Fruit fly (Drosophila melanogaster): ENCODE data around the gene Fer1.

The Fer1 gene

dm6 chr3R:7093592-7093991 lies 42.4 kb upstream of the Fer1 start (continued):
- TF ChIP-seq CG17328 (GFP tag; IDR thresholded peaks at IDR 0.05) (no peak), hth (optimal IDR thresholded peaks at IDR 0.05) (no peak), ara (GFP tag; IDR thresholded peaks at IDR 0.05) (peak; percentile 19; the same call in 1 of the 2 replicates), Scr (GFP tag; IDR thresholded peaks at IDR 0.05; ENCODE audit: partially characterized antibody) (peak; percentile 45), emc (GFP tag; optimal IDR thresholded peaks at IDR 0.05) (no peak), oc (tag; optimal IDR thresholded peaks at IDR 0.05) (no peak), bbx (GFP tag; IDR thresholded peaks at IDR 0.05; ENCODE audit: partially characterized antibody) (no peak), Deaf1 (tag; optimal IDR thresholded peaks at IDR 0.05) (no peak), knrl (GFP tag; IDR thresholded peaks at IDR 0.05; ENCODE audit: partially characterized antibody) (no peak), Rfx (GFP tag; IDR thresholded peaks at IDR 0.05) (peak; percentile 43; the same call in 1 of the 2 replicates), Bteb2 (GFP tag; optimal IDR thresholded peaks at IDR 0.05) (no peak), CG12942 (GFP tag; optimal IDR thresholded peaks at IDR 0.05) (no peak), exex (tag; optimal IDR thresholded peaks at IDR 0.05) (no peak), en (GFP tag; optimal IDR thresholded peaks at IDR 0.05) (no peak), nerfin-2 (GFP tag; IDR thresholded peaks at IDR 0.05; ENCODE audit: partially characterized antibody) (no peak), ap (GFP tag; IDR thresholded peaks at IDR 0.05) (no peak), bab2 (GFP tag; optimal IDR thresholded peaks at IDR 0.05) (no peak), CG18262 (tag; optimal IDR thresholded peaks at IDR 0.05) (peak; percentile 28), da (GFP tag; optimal IDR thresholded peaks at IDR 0.05) (no peak), esg (GFP tag; conservative IDR thresholded peaks at IDR 0.05) (peak; percentile 25; the same call in 1 of the 2 replicates), prd (optimal IDR thresholded peaks at IDR 0.05) (no peak), prd (GFP tag; IDR thresholded peaks at IDR 0.05) (no peak), zen2 (GFP tag; IDR thresholded peaks at IDR 0.05; ENCODE audit: partially characterized antibody) (no peak), kah (GFP tag; optimal IDR thresholded peaks at IDR 0.05) (no peak), CG10366 (GFP tag; IDR thresholded peaks at IDR 0.05) (peak; percentile 16; the same call in 1 of the 2 replicates), CG32772 (GFP tag; IDR thresholded peaks at IDR 0.05) (no peak), Sry-δ (GFP tag; optimal IDR thresholded peaks at IDR 0.05) (peak; percentile 60), CG7271 (tag; optimal IDR thresholded peaks at IDR 0.05) (no peak), jing (GFP tag; optimal IDR thresholded peaks at IDR 0.05) (no peak), CG9932 (GFP tag; IDR thresholded peaks at IDR 0.05) (peak; percentile 60; the same call in 1 of the 2 replicates), NfI (GFP tag; optimal IDR thresholded peaks at IDR 0.05) (no peak), insv (GFP tag; optimal IDR thresholded peaks at IDR 0.05) (no peak), CG12391 (tag; optimal IDR thresholded peaks at IDR 0.05) (peak; percentile 47), CG12071 (GFP tag; optimal IDR thresholded peaks at IDR 0.05) (no peak), CG7556 (GFP tag; optimal IDR thresholded peaks at IDR 0.05) (no peak), CG1233 (GFP tag; optimal IDR thresholded peaks at IDR 0.05) (no peak), Aef1 (GFP tag; IDR thresholded peaks at IDR 0.05) (no peak), zen (tag; optimal IDR thresholded peaks at IDR 0.05) (peak; percentile 1), lab (GFP tag; optimal IDR thresholded peaks at IDR 0.05) (no peak), Rx (GFP tag; IDR thresholded peaks at IDR 0.05) (no peak), CG17385 (GFP tag; optimal IDR thresholded peaks at IDR 0.05) (peak; percentile 5), CG10565 (GFP tag; optimal IDR thresholded peaks at IDR 0.05) (no peak), croc (GFP tag; conservative IDR thresholded peaks at IDR 0.05) (no peak), CG17802 (tag; optimal IDR thresholded peaks at IDR 0.05) (no peak), CG17829 (tag; optimal IDR thresholded peaks at IDR 0.05) (peak; percentile 12), CG13287 (GFP tag; IDR thresholded peaks at IDR 0.05; ENCODE audit: partially characterized antibody) (peak; percentile 36; the same call in 1 of the 2 replicates), CG3995 (GFP tag; optimal IDR thresholded peaks at IDR 0.05) (peak; percentile 96), Oli (tag; optimal IDR thresholded peaks at IDR 0.05) (no peak), dysf (GFP tag; IDR thresholded peaks at IDR 0.05) (no peak), CG6654 (GFP tag; optimal IDR thresholded peaks at IDR 0.05) (no peak), CG30020 (tag; optimal IDR thresholded peaks at IDR 0.05) (peak; percentile 70)

All from whole organism, embryonic.